Worm (Caenorhabditis elegans): ENCODE results near the gene nlp-69.

Gene nlp-69

DNA sequence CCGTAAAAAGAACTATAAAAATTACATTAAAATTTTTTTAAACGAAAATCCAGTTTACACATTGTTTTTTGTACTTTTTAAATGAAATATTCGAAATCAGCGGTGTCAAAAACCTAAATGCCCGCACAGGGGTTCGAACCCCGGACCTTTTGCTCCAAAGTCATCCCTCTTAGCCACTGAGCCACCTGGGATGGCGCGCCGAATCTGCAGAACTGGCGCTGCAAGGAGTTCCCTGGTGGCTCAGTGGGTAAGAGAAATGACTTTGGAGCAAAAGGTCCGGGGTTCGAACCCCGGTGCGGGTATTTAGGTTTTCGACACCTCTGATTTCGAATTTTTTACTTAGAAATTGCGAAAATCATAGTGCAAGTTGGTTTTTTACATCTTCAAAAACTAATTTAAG lies 28.8 kb upstream of the nlp-69 start:
- TF ChIP-seq elt-3 (tag; optimal IDR thresholded peaks at IDR 0.05) = no peak
- TF ChIP-seq lsy-12 (tag; optimal IDR thresholded peaks at IDR 0.05) = no peak
- TF ChIP-seq zag-1 (tag; optimal IDR thresholded peaks at IDR 0.05) = no peak
- TF ChIP-seq ceh-28 (tag; optimal IDR thresholded peaks at IDR 0.05) = no peak
- no peak for TF ChIP-seq hmg-11 (tag; optimal IDR thresholded peaks at IDR 0.05)
- TF ChIP-seq lin-39 (tag; optimal IDR thresholded peaks at IDR 0.05) = no peak
- no peak for TF ChIP-seq elt-1 (tag; optimal IDR thresholded peaks at IDR 0.05)
- no peak for TF ChIP-seq aly-2 (tag; optimal IDR thresholded peaks at IDR 0.05)
- TF ChIP-seq ztf-11 (tag; optimal IDR thresholded peaks at IDR 0.05) = no peak
- TF ChIP-seq snpc-4 (tag; optimal IDR thresholded peaks at IDR 0.05) = no peak
- no peak for TF ChIP-seq fkh-10 (GFP tag; optimal IDR thresholded peaks at IDR 0.05)
- TF ChIP-seq nfya-1 (tag; optimal IDR thresholded peaks at IDR 0.05; ENCODE audit: insufficient read depth) = no peak
- no peak for TF ChIP-seq R02D3.7 (tag; optimal IDR thresholded peaks at IDR 0.05)
- TF ChIP-seq ztf-4 (tag; optimal IDR thresholded peaks at IDR 0.05) = no peak
- TF ChIP-seq pha-4 (tag; optimal IDR thresholded peaks at IDR 0.05) = no peak
- no peak for TF ChIP-seq nhr-28 (tag; optimal IDR thresholded peaks at IDR 0.05)
- no peak for TF ChIP-seq nhr-25 (tag; optimal IDR thresholded peaks at IDR 0.05)
- no peak for TF ChIP-seq ceh-9 (tag; optimal IDR thresholded peaks at IDR 0.05)
- TF ChIP-seq nhr-67 (tag; optimal IDR thresholded peaks at IDR 0.05) = no peak
- TF ChIP-seq skn-1 (tag; optimal IDR thresholded peaks at IDR 0.05) = no peak

DNA sequence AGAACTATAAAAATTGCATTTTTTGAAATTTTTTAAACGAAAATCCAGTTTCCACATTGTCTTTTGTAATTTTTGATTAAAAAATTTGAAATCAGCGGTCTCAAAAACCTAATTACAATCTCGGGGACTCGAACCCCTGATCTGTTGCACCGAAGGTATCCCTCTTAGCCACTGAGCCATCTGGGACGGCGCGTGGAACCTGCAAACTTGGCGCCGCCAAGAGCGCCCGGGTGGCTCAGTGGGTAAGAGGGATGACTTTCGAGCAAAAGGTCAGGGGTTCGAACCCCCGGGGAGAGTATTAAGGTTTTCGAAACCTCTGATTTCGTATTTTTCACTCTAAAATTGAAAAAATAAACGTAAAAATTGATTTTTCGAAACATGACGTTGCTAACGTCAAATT lies 28.2 kb upstream of the nlp-69 start:
- no peak for TF ChIP-seq ceh-82 (tag; optimal IDR thresholded peaks at IDR 0.05)
- no peak for TF ChIP-seq nhr-67 (tag; optimal IDR thresholded peaks at IDR 0.05)
- TF ChIP-seq ztf-4 (tag; optimal IDR thresholded peaks at IDR 0.05) = no peak
- no peak for TF ChIP-seq eor-1 (tag; optimal IDR thresholded peaks at IDR 0.05)
- TF ChIP-seq elt-2 (tag; optimal IDR thresholded peaks at IDR 0.05) = no peak
- TF ChIP-seq ZK546.5 (tag; optimal IDR thresholded peaks at IDR 0.05) = no peak

DNA sequence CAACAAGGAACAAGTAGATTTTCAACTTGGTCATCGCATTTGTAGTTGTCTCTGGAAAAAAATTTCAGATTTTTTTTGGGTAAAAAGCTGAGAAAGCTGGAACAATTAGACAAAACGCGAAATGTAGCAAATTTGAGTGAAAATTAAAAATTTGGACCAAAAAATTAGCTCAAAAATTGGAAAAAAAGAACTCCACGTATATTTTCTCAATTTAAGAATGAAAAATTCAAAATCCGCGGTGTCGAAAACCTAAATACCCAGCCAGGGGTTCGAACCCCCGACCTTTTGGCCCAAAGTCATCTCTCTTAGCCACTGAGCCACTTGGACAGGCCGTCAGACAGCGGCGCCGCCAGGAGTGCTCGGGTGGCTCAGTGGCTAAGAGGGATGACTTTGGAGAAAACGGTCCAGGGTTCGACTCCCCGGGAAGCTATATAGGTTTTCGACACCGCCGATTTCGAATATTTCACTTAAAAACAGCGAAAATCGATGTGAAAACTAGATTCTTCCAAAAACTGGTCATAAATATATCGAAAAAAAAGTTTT lies 25.9 kb upstream of the nlp-69 start, which contains the start of gene ncx-1:
TSS of gene ncx-1 (minus strand) at position 51 of the 543 bp plus-strand sequence.
- TF ChIP-seq daf-12 (tag; optimal IDR thresholded peaks at IDR 0.05) (no peak), mml-1 (tag; optimal IDR thresholded peaks at IDR 0.05) (no peak), sea-2 (GFP tag; optimal IDR thresholded peaks at IDR 0.05) (no peak), nhr-76 (tag; optimal IDR thresholded peaks at IDR 0.05) (no peak), mdl-1 (tag; optimal IDR thresholded peaks at IDR 0.05) (no peak), pha-4 (tag; optimal IDR thresholded peaks at IDR 0.05) (no peak), fkh-2 (tag; optimal IDR thresholded peaks at IDR 0.05) (no peak), elt-2 (tag; optimal IDR thresholded peaks at IDR 0.05) (no peak), unc-62 (GFP tag; optimal IDR thresholded peaks at IDR 0.05) (no peak), zag-1 (tag; optimal IDR thresholded peaks at IDR 0.05) (no peak), nhr-237 (tag; optimal IDR thresholded peaks at IDR 0.05) (no peak), ceh-9 (tag; optimal IDR thresholded peaks at IDR 0.05) (no peak), eor-1 (tag; optimal IDR thresholded peaks at IDR 0.05) (no peak), ceh-82 (tag; optimal IDR thresholded peaks at IDR 0.05) (no peak), nhr-25 (tag; optimal IDR thresholded peaks at IDR 0.05) (no peak), tbx-2 (tag; optimal IDR thresholded peaks at IDR 0.05) (no peak), nhr-12 (tag; optimal IDR thresholded peaks at IDR 0.05) (no peak), nfya-1 (tag; optimal IDR thresholded peaks at IDR 0.05; ENCODE audit: insufficient read depth) (no peak), snpc-4 (tag; optimal IDR thresholded peaks at IDR 0.05) (no peak), elt-1 (tag; optimal IDR thresholded peaks at IDR 0.05) (no peak)

DNA sequence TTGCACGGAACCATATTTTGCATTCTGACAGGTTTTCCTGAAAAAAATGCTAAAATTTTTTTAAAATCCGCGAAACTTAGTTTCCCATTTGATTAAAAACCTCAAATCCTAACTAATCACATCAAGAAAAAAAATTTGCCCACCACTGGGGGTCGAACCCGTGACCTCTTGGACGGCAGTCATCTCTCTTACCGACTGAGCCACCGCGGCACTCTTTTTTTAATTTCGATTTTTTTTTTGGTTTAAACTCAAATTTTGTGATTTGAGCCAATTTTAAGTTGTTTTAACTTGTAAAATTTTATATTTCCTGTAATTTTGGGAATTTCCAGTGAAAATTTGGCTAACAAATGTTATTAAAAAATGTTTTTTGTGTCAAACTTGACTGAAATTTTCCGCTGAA lies 25.0 kb upstream of the nlp-69 start:
- TF ChIP-seq lin-39 (tag; optimal IDR thresholded peaks at IDR 0.05) = no peak
- TF ChIP-seq mdl-1 (tag; optimal IDR thresholded peaks at IDR 0.05) = no peak
- no peak for TF ChIP-seq elt-3 (tag; optimal IDR thresholded peaks at IDR 0.05)
- TF ChIP-seq snpc-4 (tag; optimal IDR thresholded peaks at IDR 0.05) = no peak
- no peak for TF ChIP-seq mml-1 (tag; optimal IDR thresholded peaks at IDR 0.05)
- TF ChIP-seq nhr-43 (tag; optimal IDR thresholded peaks at IDR 0.05; ENCODE audit: poor library complexity, severe bottlenecking) = no peak
- no peak for TF ChIP-seq ceh-82 (tag; optimal IDR thresholded peaks at IDR 0.05)
- no peak for TF ChIP-seq ceh-9 (tag; optimal IDR thresholded peaks at IDR 0.05)
- TF ChIP-seq nhr-77 (tag; optimal IDR thresholded peaks at IDR 0.05) = no peak
- no peak for TF ChIP-seq eor-1 (tag; optimal IDR thresholded peaks at IDR 0.05)
- TF ChIP-seq skn-1 (tag; optimal IDR thresholded peaks at IDR 0.05) = no peak
- no peak for TF ChIP-seq unc-62 (GFP tag; optimal IDR thresholded peaks at IDR 0.05)
- TF ChIP-seq ztf-11 (tag; optimal IDR thresholded peaks at IDR 0.05) = no peak
- no peak for TF ChIP-seq ZK546.5 (tag; optimal IDR thresholded peaks at IDR 0.05)
- no peak for TF ChIP-seq pha-4 (tag; optimal IDR thresholded peaks at IDR 0.05)
- TF ChIP-seq elt-1 (tag; optimal IDR thresholded peaks at IDR 0.05) = no peak
- no peak for TF ChIP-seq R02D3.7 (tag; optimal IDR thresholded peaks at IDR 0.05)

Measured in whole organism, L3 larva.